Worm (Caenorhabditis elegans) whole organism, L4/young adult: ENCODE results near the gene F54F12.1.

Source experiments
- W03F9.2 ChIP-seq: fragments of 150-350 bp; optimal IDR thresholded peaks from 2 replicates; lab custom pipeline; 2014; ENCODE audit warnings: missing biosample characterization, missing genetic modification characterization
- dao-5 ChIP-seq: sonication (generic microtip); optimal IDR thresholded peaks from 2 replicates; lab custom pipeline; 2016; ENCODE audit warnings: missing genotype, missing genetic modification characterization, moderate library complexity, missing compliant biosample characterization
- him-1 ChIP-seq: sonication (generic microtip); optimal IDR thresholded peaks from 2 replicates; lab custom pipeline; 2016; ENCODE audit warnings: missing genotype, missing genetic modification reagents, missing genetic modification characterization, missing compliant biosample characterization

DNA sequence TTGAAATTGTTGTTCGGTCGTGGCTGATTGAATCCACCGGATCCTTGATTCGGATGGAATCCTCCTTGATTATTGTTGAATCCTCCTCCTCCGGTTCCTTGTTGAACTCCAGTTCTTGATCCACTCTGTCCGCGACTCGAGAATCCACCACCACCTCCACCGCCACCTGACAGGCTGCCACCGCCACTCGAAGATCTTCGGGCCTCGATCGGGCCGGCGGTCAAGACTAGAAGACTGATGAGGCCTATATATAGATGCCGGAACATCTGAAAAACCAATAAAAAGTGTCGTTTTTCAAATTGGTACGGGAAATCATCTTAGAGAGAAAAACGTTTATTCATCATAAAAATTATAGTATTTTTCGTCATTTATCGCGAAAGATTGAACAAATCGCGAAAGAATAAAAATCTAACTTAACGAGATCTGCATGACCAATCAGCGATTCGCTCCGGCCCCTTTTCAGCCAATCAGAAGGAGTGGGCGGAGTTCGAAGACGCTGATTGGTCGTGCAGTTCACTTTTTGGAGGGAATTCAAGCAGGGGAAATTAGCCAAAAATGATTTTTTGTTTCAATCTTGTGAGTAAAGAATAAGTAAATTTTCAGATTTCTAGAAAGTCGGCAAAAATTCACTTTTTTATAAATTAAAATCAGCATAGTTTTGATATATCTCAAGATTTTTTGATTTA lies 44.1 kb upstream of the F54F12.1 start, which contains the start of gene pqn-83:
- TF ChIP-seq him-1 (tag; lab: Kevin White, UChicago) (no peak), dao-5 (tag; lab: Kevin White, UChicago) (no peak), W03F9.2 (no peak)
